Fruit fly (Drosophila melanogaster): ENCODE measurements around the gene CG11911.

CG11911 gene

dm6 chr2L:285596-286023, 35.4 kb downstream of the CG11911 start (continued):
- peak; percentile 53 for TF ChIP-seq CG10147 (GFP tag; optimal IDR thresholded peaks at IDR 0.05)
- TF ChIP-seq CG4328 (GFP tag; optimal IDR thresholded peaks at IDR 0.05), result peak; percentile 24
- peak; percentile 63 for TF ChIP-seq Dek (tag; optimal IDR thresholded peaks at IDR 0.05)
- no peak for TF ChIP-seq kay (GFP tag; optimal IDR thresholded peaks at IDR 0.05)
- TF ChIP-seq CG17361 (GFP tag; IDR thresholded peaks at IDR 0.05), result 0 out of 3 replicates have a peak, but pooled peaks have one; percentile 33
- no peak for TF ChIP-seq pros (GFP tag; optimal IDR thresholded peaks at IDR 0.05)
- no peak for TF ChIP-seq CG1529 (GFP tag; optimal IDR thresholded peaks at IDR 0.05)
- peak; percentile 65 for TF ChIP-seq CG3281 (GFP tag; optimal IDR thresholded peaks at IDR 0.05)
- TF ChIP-seq ssp (GFP tag; IDR thresholded peaks at IDR 0.05), result peak; percentile 36; the same call in 1 of the 2 replicates
- peak; percentile 51 for TF ChIP-seq CG34376 (GFP tag; optimal IDR thresholded peaks at IDR 0.05)
- no peak for TF ChIP-seq CG30431 (GFP tag; optimal IDR thresholded peaks at IDR 0.05)
- TF ChIP-seq H15 (GFP tag; IDR thresholded peaks at IDR 0.05), result no peak
- peak; percentile 21 for TF ChIP-seq CG1233 (GFP tag; optimal IDR thresholded peaks at IDR 0.05)
- peak; percentile 18; the same call in 1 of the 2 replicates for TF ChIP-seq CG7372 (GFP tag; IDR thresholded peaks at IDR 0.05)
- no peak; the same call in 2 of the 3 replicates for TF ChIP-seq CG14050 (GFP tag; IDR thresholded peaks at IDR 0.05)
- peak; percentile 16 for TF ChIP-seq CG17568 (GFP tag; optimal IDR thresholded peaks at IDR 0.05)
- TF ChIP-seq CG11093 (GFP tag; IDR thresholded peaks at IDR 0.05), result no peak
- TF ChIP-seq CG32532 (GFP tag; IDR thresholded peaks at IDR 0.05), result peak; percentile 66
- TF ChIP-seq ro (GFP tag; IDR thresholded peaks at IDR 0.05), result no peak
- peak; percentile 50; the same call in 1 of the 2 replicates for TF ChIP-seq NFAT (GFP tag; IDR thresholded peaks at IDR 0.05)
- no peak for TF ChIP-seq hkb (optimal IDR thresholded peaks at IDR 0.05)
- peak; percentile 42; the same call in 1 of the 2 replicates for TF ChIP-seq hkb (GFP tag; IDR thresholded peaks at IDR 0.05)
- no peak for TF ChIP-seq tup (GFP tag; optimal IDR thresholded peaks at IDR 0.05)
- peak; percentile 12 for TF ChIP-seq pum (GFP tag; optimal IDR thresholded peaks at IDR 0.05)
- no peak for TF ChIP-seq CG9876 (GFP tag; optimal IDR thresholded peaks at IDR 0.05)
- peak; percentile 5 for TF ChIP-seq abd-A (tag; optimal IDR thresholded peaks at IDR 0.05)
- no peak for TF ChIP-seq gce (GFP tag; IDR thresholded peaks at IDR 0.05)
- no peak for TF ChIP-seq cas (GFP tag; IDR thresholded peaks at IDR 0.05)
- peak; percentile 53 for TF ChIP-seq CG9727 (GFP tag; optimal IDR thresholded peaks at IDR 0.05)
- TF ChIP-seq Tbp (GFP tag; optimal IDR thresholded peaks at IDR 0.05), result no peak
- TF ChIP-seq chm (GFP tag; IDR thresholded peaks at IDR 0.05), result peak; percentile 65
- no peak for TF ChIP-seq Gsc (GFP tag; IDR thresholded peaks at IDR 0.05)
- TF ChIP-seq CG30403 (GFP tag; optimal IDR thresholded peaks at IDR 0.05), result peak; percentile 59
- TF ChIP-seq yki (optimal IDR thresholded peaks at IDR 0.05), result no peak
- peak; percentile 63 for TF ChIP-seq YL-1 (GFP tag; optimal IDR thresholded peaks at IDR 0.05)
- TF ChIP-seq PHDP (tag; optimal IDR thresholded peaks at IDR 0.05), result peak; percentile 70
- TF ChIP-seq Hmx (GFP tag; optimal IDR thresholded peaks at IDR 0.05), result peak; percentile 59
- no peak for TF ChIP-seq nau (GFP tag; optimal IDR thresholded peaks at IDR 0.05)
- TF ChIP-seq Adf1 (GFP tag; IDR thresholded peaks at IDR 0.05), result no peak; the same call in 1 of the 2 replicates
- TF ChIP-seq slp2 (GFP tag; optimal IDR thresholded peaks at IDR 0.05), result no peak
- TF ChIP-seq br (optimal IDR thresholded peaks at IDR 0.05), result no peak
- TF ChIP-seq CG11247 (GFP tag; IDR thresholded peaks at IDR 0.05), result no peak
- TF ChIP-seq dan (GFP tag; IDR thresholded peaks at IDR 0.05), result no peak
- peak; percentile 55 for TF ChIP-seq CG30020 (tag; optimal IDR thresholded peaks at IDR 0.05)
- peak; percentile 13 for TF ChIP-seq CG18619 (GFP tag; optimal IDR thresholded peaks at IDR 0.05)
- TF ChIP-seq dm (GFP tag; optimal IDR thresholded peaks at IDR 0.05), result peak; percentile 8
- no peak for TF ChIP-seq Fer2 (tag; optimal IDR thresholded peaks at IDR 0.05)
- peak; percentile 77 for TF ChIP-seq stwl (tag; optimal IDR thresholded peaks at IDR 0.05)
- peak; percentile 37; the same call in 1 of the 2 replicates for TF ChIP-seq amos (GFP tag; IDR thresholded peaks at IDR 0.05; ENCODE audit: partially characterized antibody)
- TF ChIP-seq Nf-YA (GFP tag; IDR thresholded peaks at IDR 0.05), result no peak
- 0 out of 3 replicates have a peak, but pooled peaks have one; percentile 44 for TF ChIP-seq zen2 (GFP tag; IDR thresholded peaks at IDR 0.05; ENCODE audit: partially characterized antibody)
- peak; percentile 52 for TF ChIP-seq CG3847 (GFP tag; IDR thresholded peaks at IDR 0.05)
- peak; percentile 36; the same call in 1 of the 2 replicates for TF ChIP-seq H2.0 (GFP tag; IDR thresholded peaks at IDR 0.05)
